8 worm cellular contexts compared by ENCODE assay signal in genomic region chrII:14563766-14564370, ce11.
A peak's percentile ranks its signal among the peaks of the same experiment; 100 is the strongest.
TF ChIP-seq lines count a peak whose summit lies in the region.

No protein-coding gene starts in this region.

TF ChIP-seq in whole organism, L1 larva, 84 proteins besides CTCF, POLR2A, EP300 and RAD21 (continues in another document):
- TF ChIP-seq nhr-85 (tag; lab: Kevin White, UChicago): peak; percentile 44
- TF ChIP-seq nhr-90 (tag; optimal IDR thresholded peaks at IDR 0.05; lab: Kevin White, UChicago; ENCODE audit: poor library complexity): peak; percentile 6
- TF ChIP-seq isw-1 (GFP tag; IDR thresholded peaks at IDR 0.05; lab: Robert Waterston, UW): peak; percentile 21; the same call in 1 of the 2 replicates
- peak; percentile 21 for TF ChIP-seq lin-14 (GFP tag; optimal IDR thresholded peaks at IDR 0.05; lab: Kevin White, UChicago)
- TF ChIP-seq lin-35 (GFP tag; optimal IDR thresholded peaks at IDR 0.05; lab: Kevin White, UChicago): peak in 1 of 2 experiments; percentile 31
- peak; percentile 6 for TF ChIP-seq C16A3.4 (tag; optimal IDR thresholded peaks at IDR 0.05; lab: Kevin White, UChicago)
- TF ChIP-seq nhr-71 (tag; optimal IDR thresholded peaks at IDR 0.05; lab: Kevin White, UChicago): peak; percentile 43
- peak; percentile 8 for TF ChIP-seq snu-23 (GFP tag; optimal IDR thresholded peaks at IDR 0.05; lab: Kevin White, UChicago)
- TF ChIP-seq lir-3 (tag; optimal IDR thresholded peaks at IDR 0.05; lab: Kevin White, UChicago; ENCODE audit: poor library complexity): peak; percentile 47
- peak; percentile 78 to 95 for TF ChIP-seq lsy-2 (tag; optimal IDR thresholded peaks at IDR 0.05; lab: Kevin White, UChicago)

TF ChIP-seq in whole organism, L2 larva, 48 proteins besides CTCF, POLR2A, EP300 and RAD21:
- peak; percentile 23 for TF ChIP-seq unc-55 (GFP tag; optimal IDR thresholded peaks at IDR 0.05; lab: Kevin White, UChicago)
- TF ChIP-seq lsy-2 (tag; optimal IDR thresholded peaks at IDR 0.05; lab: Kevin White, UChicago): peak; percentile 16 to 93
- peak; percentile 27 for TF ChIP-seq sma-3 (GFP tag; optimal IDR thresholded peaks at IDR 0.05; lab: Kevin White, UChicago)

TF ChIP-seq in whole organism, L3 larva, 47 proteins besides CTCF, POLR2A, EP300 and RAD21:
- peak; percentile 44 for TF ChIP-seq nfya-1 (tag; optimal IDR thresholded peaks at IDR 0.05; lab: Kevin White, UChicago; ENCODE audit: insufficient read depth)

TF ChIP-seq in whole organism, L4 larva, 104 proteins besides CTCF, POLR2A, EP300 and RAD21:
- TF ChIP-seq unc-130 (GFP tag; optimal IDR thresholded peaks at IDR 0.05; lab: Kevin White, UChicago) (peak; percentile 12), ZK337.2 (GFP tag; IDR thresholded peaks at IDR 0.05; lab: Robert Waterston, UW) (peak; percentile 69; the same call in 1 of the 2 replicates), lsy-2 (tag; optimal IDR thresholded peaks at IDR 0.05; lab: Kevin White, UChicago) (peak; percentile 15 to 94), hif-1 (tag; optimal IDR thresholded peaks at IDR 0.05; lab: Kevin White, UChicago) (peak in 1 of 2 experiments; percentile 32), madf-5 (GFP tag; IDR thresholded peaks at IDR 0.05; lab: Robert Waterston, UW) (peak in 1 of 2 experiments; percentile 43; a peak in 1 of 4 replicates), lin-38 (GFP tag; IDR thresholded peaks at IDR 0.05; lab: Robert Waterston, UW) (peak; percentile 48), nhr-77 (tag; optimal IDR thresholded peaks at IDR 0.05; lab: Kevin White, UChicago) (peak; percentile 32), hmg-1.1 (GFP tag; IDR thresholded peaks at IDR 0.05; lab: Robert Waterston, UW) (0 out of 2 replicates have a peak, but pooled peaks have one; percentile 44), mes-2 (tag; optimal IDR thresholded peaks at IDR 0.05; lab: Kevin White, UChicago; ENCODE audit: poor library complexity, severe bottlenecking) (peak; percentile 71)

TF ChIP-seq in whole organism, early embryonic, 17 proteins besides CTCF, POLR2A, EP300 and RAD21:
- TF ChIP-seq tbx-37 (GFP tag; conservative IDR thresholded peaks at IDR 0.05; lab: Robert Waterston, UW): peak; percentile 46
TF ChIP-seq in whole organism, early embryonic: peak in this region for 1; not testable (repeated sequence) for 16.

TF ChIP-seq in whole organism, late embryonic, 69 proteins besides CTCF, POLR2A, EP300 and RAD21:
- TF ChIP-seq unc-42 (tag; optimal IDR thresholded peaks at IDR 0.05; lab: Kevin White, UChicago): peak; percentile 7

TF ChIP-seq in whole organism, mixed stage, embryonic, 35 proteins besides CTCF, POLR2A, EP300 and RAD21:
- peak; percentile 85 for TF ChIP-seq lsy-2 (tag; optimal IDR thresholded peaks at IDR 0.05; lab: Kevin White, UChicago)

TF ChIP-seq in whole organism, young adult, 124 proteins besides CTCF, POLR2A, EP300 and RAD21:
- TF ChIP-seq lsl-1 (GFP tag; optimal IDR thresholded peaks at IDR 0.05; lab: Kevin White, UChicago) (peak; percentile 78), ceh-91 (GFP tag; IDR thresholded peaks at IDR 0.05; lab: Robert Waterston, UW) (peak; percentile 40; the same call in 1 of the 2 replicates), xnd-1 (tag; optimal IDR thresholded peaks at IDR 0.05; lab: Kevin White, UChicago) (peak; percentile 79), mcd-1 (GFP tag; IDR thresholded peaks at IDR 0.05; lab: Robert Waterston, UW) (0 out of 2 replicates have a peak, but pooled peaks have one; percentile 35), dox-1 (GFP tag; IDR thresholded peaks at IDR 0.05; lab: Robert Waterston, UW) (peak; percentile 70), madf-8 (GFP tag; conservative IDR thresholded peaks at IDR 0.05; lab: Robert Waterston, UW) (peak; percentile 80), hmg-1.2 (GFP tag; IDR thresholded peaks at IDR 0.05; lab: Robert Waterston, UW) (peak; percentile 97), F33H1.4 (GFP tag; IDR thresholded peaks at IDR 0.05; lab: Robert Waterston, UW) (peak; percentile 38; the same call in 1 of the 2 replicates), madf-6 (GFP tag; IDR thresholded peaks at IDR 0.05; lab: Robert Waterston, UW) (peak; percentile 70), D2030.7 (GFP tag; IDR thresholded peaks at IDR 0.05; lab: Robert Waterston, UW) (peak; percentile 43; the same call in 1 of the 2 replicates), ztf-28 (GFP tag; IDR thresholded peaks at IDR 0.05; lab: Robert Waterston, UW) (0 out of 2 replicates have a peak, but pooled peaks have one; percentile 36), egrh-3 (GFP tag; IDR thresholded peaks at IDR 0.05; lab: Robert Waterston, UW) (peak; percentile 53; the same call in 1 of the 2 replicates)
TF ChIP-seq in whole organism, young adult: peak in this region for 12; not testable (repeated sequence) for 112.
